Worm (Caenorhabditis elegans) whole organism, L4 larva: ENCODE measurements around the gene T08G5.1.

Experiments
- F10B5.3 ChIP-seq: sonication (generic microtip); optimal IDR thresholded peaks from 2 replicates; lab custom pipeline; 2016; ENCODE audit warnings: mild to moderate bottlenecking, missing genetic modification characterization, missing compliant biosample characterization
- F44E2.7 ChIP-seq: fragments of 200-800 bp; sonication (Bioruptor generic); IDR thresholded peaks from 2 replicates; pipeline ENCODE4 v2.1.2; 2022; ENCODE audit warnings: missing genetic modification characterization, missing compliant biosample characterization
- R02D3.7 ChIP-seq: fragments of 150-350 bp; sonication (generic microtip); optimal IDR thresholded peaks from 3 replicates; lab custom pipeline; 2014; ENCODE audit warnings: missing biosample characterization, missing genetic modification characterization
- T20F7.1 ChIP-seq: fragments of 200-800 bp; sonication (Bioruptor generic); optimal IDR thresholded peaks from 2 replicates; lab custom pipeline; 2018; ENCODE audit warnings: mild to moderate bottlenecking, missing genetic modification characterization, missing compliant biosample characterization
- T26A8.4 ChIP-seq: fragments of 200-800 bp; sonication (Bioruptor generic); IDR thresholded peaks from 2 replicates; pipeline ENCODE4 v1.3.6; 2022; ENCODE audit warnings: missing genetic modification characterization, missing compliant biosample characterization
- Y48G9A.11 ChIP-seq: fragments of 200-800 bp; sonication (Bioruptor generic); IDR thresholded peaks from 2 replicates; pipeline ENCODE4 v1.3.6; 2022; ENCODE audit warnings: missing genetic modification reagents, missing genetic modification characterization, missing compliant biosample characterization
- Y5F2A.4 ChIP-seq: fragments of 200-800 bp; sonication (Bioruptor generic); optimal IDR thresholded peaks from 2 replicates; lab custom pipeline; 2018; ENCODE audit warnings: mild to moderate bottlenecking, missing genetic modification characterization, missing compliant biosample characterization
- aha-1 ChIP-seq: fragments of 150-350 bp; peaks from one replicate; lab custom pipeline; 2014; ENCODE audit warnings: missing biosample characterization, missing genetic modification characterization
- aly-2 ChIP-seq: sonication (generic microtip); optimal IDR thresholded peaks from 2 replicates; lab custom pipeline; 2018; ENCODE audit warnings: missing biosample characterization, missing genetic modification characterization
- ama-1 ChIP-seq: fragments of 150-350 bp; optimal IDR thresholded peaks from 2 replicates; lab custom pipeline; 2014; ENCODE audit warnings: inconsistent platforms, mixed read lengths
- attf-4 ChIP-seq: sonication (generic microtip); optimal IDR thresholded peaks from 3 replicates; lab custom pipeline; 2017; ENCODE audit warnings: missing biosample characterization, missing genetic modification characterization
- ceh-20 ChIP-seq: fragments of 200-800 bp; sonication (Bioruptor generic); IDR thresholded peaks from 2 replicates; pipeline ENCODE4 v1.3.6; 2022; ENCODE audit warnings: missing genetic modification reagents, missing genetic modification characterization, missing compliant biosample characterization
- ceh-32 ChIP-seq: sonication (generic microtip); optimal IDR thresholded peaks from 2 replicates; lab custom pipeline; 2016; ENCODE audit warnings: mild to moderate bottlenecking, missing genetic modification characterization, missing compliant biosample characterization; ENCODE audit not compliant: poor library complexity
- ceh-44 ChIP-seq: fragments of 200-800 bp; sonication (Bioruptor generic); IDR thresholded peaks from 2 replicates; pipeline ENCODE4 v1.3.6; 2022; ENCODE audit warnings: missing genetic modification reagents, missing genetic modification characterization, missing compliant biosample characterization
- daf-16 ChIP-seq, 3 experiments: sonication (generic microtip); optimal IDR thresholded peaks; 2 replicates each; lab custom pipeline; 2016 to 2017; ENCODE audit warnings: missing genetic modification characterization in 3 of 3, missing genetic modification reagents in 3 of 3, mild to moderate bottlenecking in 2 of 3, missing compliant biosample characterization in 2 of 3, missing biosample characterization in 1 of 3, moderate library complexity in 1 of 3
- daf-19 ChIP-seq: fragments of 200-800 bp; sonication (Bioruptor generic); conservative IDR thresholded peaks from 2 replicates; pipeline ENCODE4 v1.3.6; 2022; ENCODE audit warnings: missing genetic modification characterization, missing compliant biosample characterization
- daf-8 ChIP-seq: fragments of 200-800 bp; sonication (Bioruptor generic); IDR thresholded peaks from 2 replicates; pipeline ENCODE4 v1.3.6; 2022; ENCODE audit warnings: missing genetic modification characterization, missing compliant biosample characterization
- dmd-6 ChIP-seq: fragments of 200-800 bp; sonication (Bioruptor generic); IDR thresholded peaks from 2 replicates; pipeline ENCODE4 v1.3.6; 2022; ENCODE audit warnings: missing genetic modification reagents, missing genetic modification characterization, missing compliant biosample characterization
- dmd-8 ChIP-seq: fragments of 200-800 bp; sonication (Bioruptor generic); IDR thresholded peaks from 2 replicates; pipeline ENCODE4 v1.3.6; 2022; ENCODE audit warnings: missing genetic modification characterization, missing compliant biosample characterization
- dmd-9 ChIP-seq: fragments of 200-800 bp; sonication (Bioruptor generic); IDR thresholded peaks from 2 replicates; pipeline ENCODE4 v1.3.6; 2022; ENCODE audit warnings: missing genetic modification reagents, missing genetic modification characterization, missing compliant biosample characterization
- dpl-1 ChIP-seq: fragments of 150-350 bp; optimal IDR thresholded peaks from 2 replicates; lab custom pipeline; 2014; ENCODE audit warnings: missing biosample characterization, missing genetic modification reagents, missing genetic modification characterization
- dve-1 ChIP-seq: sonication (generic microtip); optimal IDR thresholded peaks from 2 replicates; lab custom pipeline; 2017; ENCODE audit warnings: antibody characterized with exemption, mild to moderate bottlenecking, missing genetic modification characterization, missing compliant biosample characterization; ENCODE audit not compliant: insufficient read depth
- egl-27 ChIP-seq: sonication (generic microtip); optimal IDR thresholded peaks from 3 replicates; lab custom pipeline; 2017; ENCODE audit warnings: missing biosample characterization, missing genetic modification reagents, missing genetic modification characterization
- fkh-10 ChIP-seq: fragments of 150-350 bp; optimal IDR thresholded peaks from 2 replicates; lab custom pipeline; 2014; ENCODE audit warnings: missing biosample characterization, missing genetic modification reagents, missing genetic modification characterization
- fos-1 ChIP-seq: fragments of 150-350 bp; optimal IDR thresholded peaks from 2 replicates; lab custom pipeline; 2014; ENCODE audit warnings: missing biosample characterization, missing genetic modification characterization
- hmg-1.1 ChIP-seq: fragments of 200-800 bp; sonication (Bioruptor generic); IDR thresholded peaks from 2 replicates; pipeline ENCODE4 v1.3.6; 2022; ENCODE audit warnings: missing genetic modification reagents, missing genetic modification characterization, missing compliant biosample characterization
- jun-1 ChIP-seq: fragments of 150-350 bp; optimal IDR thresholded peaks from 2 replicates; lab custom pipeline; 2014; ENCODE audit warnings: missing biosample characterization, missing genetic modification reagents, missing genetic modification characterization
- lin-15B ChIP-seq: fragments of 150-350 bp; sonication (generic microtip); optimal IDR thresholded peaks from 3 replicates; lab custom pipeline; 2014; ENCODE audit warnings: missing biosample characterization, missing genetic modification characterization
- lin-29 ChIP-seq: fragments of 200-800 bp; sonication (Bioruptor generic); IDR thresholded peaks from 2 replicates; pipeline ENCODE4 v1.3.6; 2022; ENCODE audit warnings: missing genetic modification reagents, missing genetic modification characterization, missing compliant biosample characterization
- lin-38 ChIP-seq: fragments of 200-800 bp; sonication (Bioruptor generic); IDR thresholded peaks from 2 replicates; pipeline ENCODE4 v1.3.6; 2022; ENCODE audit warnings: missing genetic modification reagents, missing genetic modification characterization, missing compliant biosample characterization
- lsy-2 ChIP-seq, 2 experiments: fragments of 150-350 bp in 1 of 2; sonication (generic microtip) in 1 of 2; optimal IDR thresholded peaks; 2 replicates each; lab custom pipeline; 2014 to 2017; ENCODE audit warnings: missing biosample characterization in 2 of 2, missing genetic modification characterization in 2 of 2
- madf-5 ChIP-seq, 2 experiments: fragments of 200-800 bp; sonication (Bioruptor generic); IDR thresholded peaks; 2 replicates each; pipeline ENCODE4 v1.3.6; 2022; ENCODE audit warnings: missing compliant biosample characterization in 2 of 2, missing genetic modification characterization in 2 of 2
- madf-9 ChIP-seq: fragments of 200-800 bp; sonication (Bioruptor generic); conservative IDR thresholded peaks from 2 replicates; pipeline ENCODE4 v1.3.6; 2022; ENCODE audit warnings: missing genetic modification reagents, missing genetic modification characterization, missing compliant biosample characterization
- mep-1 ChIP-seq: fragments of 150-350 bp; sonication (generic microtip); optimal IDR thresholded peaks from 3 replicates; lab custom pipeline; 2014; ENCODE audit warnings: missing biosample characterization, missing genetic modification characterization
- nhr-10 ChIP-seq: fragments of 150-350 bp; optimal IDR thresholded peaks from 2 replicates; lab custom pipeline; 2014; ENCODE audit warnings: missing biosample characterization, missing genetic modification characterization
- nhr-25 ChIP-seq: sonication (generic microtip); optimal IDR thresholded peaks from 2 replicates; lab custom pipeline; 2017; ENCODE audit warnings: missing genetic modification characterization, mild to moderate bottlenecking, missing compliant biosample characterization, antibody characterized with exemption, moderate library complexity, borderline replicate concordance; ENCODE audit not compliant: insufficient read depth
- nhr-28 ChIP-seq: fragments of 150-350 bp; optimal IDR thresholded peaks from 2 replicates; lab custom pipeline; 2014; ENCODE audit warnings: missing biosample characterization, missing genetic modification characterization
- nhr-76 ChIP-seq: fragments of 150-350 bp; optimal IDR thresholded peaks from 2 replicates; lab custom pipeline; 2014; ENCODE audit warnings: missing biosample characterization, missing genetic modification characterization
- pha-4 ChIP-seq, 2 experiments: fragments of 150-350 bp in 1 of 2; fragments of 200-800 bp in 1 of 2; sonication (Bioruptor generic) in 1 of 2; IDR thresholded peaks in 1 of 2; optimal IDR thresholded peaks in 1 of 2; 2 replicates each; pipeline versions ENCODE4 v1.3.6 to Lab custom; 2014 to 2022; ENCODE audit warnings: missing genetic modification characterization in 2 of 2, missing genetic modification reagents in 2 of 2, missing biosample characterization in 1 of 2, missing compliant biosample characterization in 1 of 2
- rbr-2 ChIP-seq: sonication (generic microtip); optimal IDR thresholded peaks from 2 replicates; lab custom pipeline; 2016; ENCODE audit warnings: missing genotype, missing genetic modification characterization, missing compliant biosample characterization
- saeg-2 ChIP-seq: fragments of 200-800 bp; sonication (Bioruptor generic); IDR thresholded peaks from 2 replicates; pipeline ENCODE4 v1.3.6; 2022; ENCODE audit warnings: missing genetic modification reagents, missing genetic modification characterization, missing compliant biosample characterization
- set-16 ChIP-seq: fragments of 200-800 bp; sonication (Bioruptor generic); IDR thresholded peaks from 2 replicates; pipeline ENCODE4 v1.3.6; 2022; ENCODE audit warnings: missing genetic modification reagents, missing genetic modification characterization, missing compliant biosample characterization
- snpc-4 ChIP-seq: fragments of 150-350 bp; optimal IDR thresholded peaks from 2 replicates; lab custom pipeline; 2014; ENCODE audit warnings: missing biosample characterization, missing genetic modification characterization
- unc-39 ChIP-seq: sonication (generic microtip); optimal IDR thresholded peaks from 2 replicates; lab custom pipeline; 2017; ENCODE audit warnings: missing biosample characterization, missing genetic modification characterization
- unc-62 ChIP-seq, 3 experiments: fragments of 150-350 bp in 1 of 3; sonication (generic microtip); optimal IDR thresholded peaks in 2 of 3; peaks in 1 of 3; 1 replicate in 1 of 3; 2 replicates in 2 of 3; lab custom pipeline; 2014 to 2017; ENCODE audit warnings: missing biosample characterization in 3 of 3, missing genetic modification characterization in 3 of 3, missing genetic modification reagents in 3 of 3, missing genotype in 1 of 3
- vab-7 ChIP-seq: fragments of 200-800 bp; sonication (Bioruptor generic); IDR thresholded peaks from 2 replicates; pipeline ENCODE4 v1.3.6; 2022; ENCODE audit warnings: missing genetic modification reagents, missing genetic modification characterization, missing compliant biosample characterization
- zfp-2 ChIP-seq: sonication (generic microtip); optimal IDR thresholded peaks from 2 replicates; lab custom pipeline; 2016; ENCODE audit warnings: mild to moderate bottlenecking, missing genetic modification characterization, missing compliant biosample characterization
- zip-11 ChIP-seq: fragments of 200-800 bp; sonication (Bioruptor generic); IDR thresholded peaks from 2 replicates; pipeline ENCODE4 v1.3.6; 2022; ENCODE audit warnings: missing genetic modification characterization, missing compliant biosample characterization
- zip-2 ChIP-seq: fragments of 150-350 bp; optimal IDR thresholded peaks from 2 replicates; lab custom pipeline; 2014; ENCODE audit warnings: missing biosample characterization, missing genetic modification characterization
- ztf-11 ChIP-seq: fragments of 150-350 bp; optimal IDR thresholded peaks from 2 replicates; lab custom pipeline; 2014; ENCODE audit warnings: missing biosample characterization, missing genetic modification characterization

T08G5.1 gene

DNA sequence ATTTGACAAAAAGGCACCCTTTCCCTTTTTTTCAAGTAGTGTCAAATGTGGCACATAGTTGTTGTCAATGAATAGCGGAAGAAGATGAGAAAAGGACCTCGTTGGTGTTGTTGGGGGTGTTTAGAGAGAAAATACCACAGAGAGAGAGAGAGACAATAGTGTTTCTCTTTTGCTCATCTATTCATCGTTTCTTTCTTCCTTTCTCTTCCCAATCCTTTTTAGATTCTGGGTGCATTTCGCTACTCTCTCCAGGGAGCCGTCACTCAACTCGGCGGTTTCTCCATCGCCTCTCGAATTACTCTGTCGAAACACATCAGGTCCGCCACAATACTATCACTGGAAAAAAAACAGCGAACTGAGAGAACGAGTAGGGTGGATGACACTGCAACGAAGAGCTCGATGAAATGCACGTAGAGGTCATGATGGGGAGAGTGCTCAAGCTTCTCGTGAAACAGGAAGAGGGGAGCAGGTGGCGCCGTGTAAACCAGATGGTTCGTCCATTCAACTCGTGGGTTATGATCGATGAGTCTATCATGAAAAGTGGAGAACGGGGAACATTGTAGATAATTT lies 14.9 kb upstream of the T08G5.1 start (continued):
- no peak for TF ChIP-seq set-16
- no peak for TF ChIP-seq saeg-2 (GFP tag; lab: Robert Waterston, UW)
- no peak for TF ChIP-seq R02D3.7 (tag; lab: Kevin White, UChicago)
- no peak for TF ChIP-seq madf-9 (GFP tag; lab: Robert Waterston, UW)
- TF ChIP-seq lin-15B (tag; lab: Kevin White, UChicago): no peak
- no peak for TF ChIP-seq nhr-10
- no peak for TF ChIP-seq T20F7.1
- TF ChIP-seq hmg-1.1 (GFP tag; lab: Robert Waterston, UW): no peak
- no peak for TF ChIP-seq daf-8 (GFP tag; lab: Robert Waterston, UW)
- TF ChIP-seq unc-62 (GFP tag; optimal IDR thresholded peaks at IDR 0.05 in 1 of 2; lab: Kevin White, UChicago): peak in 1 of 2 experiments; percentile 72
- TF ChIP-seq unc-62 (tag; optimal IDR thresholded peaks at IDR 0.05; lab: Kevin White, UChicago): no peak
- TF ChIP-seq F44E2.7 (GFP tag; lab: Robert Waterston, UW): no peak
- TF ChIP-seq rbr-2 (tag; lab: Kevin White, UChicago): peak; percentile 18
- TF ChIP-seq dmd-6 (GFP tag; lab: Robert Waterston, UW): no peak
- no peak for TF ChIP-seq zfp-2
- TF ChIP-seq T26A8.4 (GFP tag; lab: Robert Waterston, UW): no peak
- no peak for TF ChIP-seq zip-2 (tag; lab: Kevin White, UChicago)
- TF ChIP-seq aly-2 (tag; lab: Kevin White, UChicago): no peak
- TF ChIP-seq ama-1 (lab: Kevin White, UChicago): no peak
- no peak for TF ChIP-seq pha-4 (GFP tag; IDR thresholded peaks at IDR 0.05; lab: Robert Waterston, UW)
- no peak for TF ChIP-seq pha-4 (tag; optimal IDR thresholded peaks at IDR 0.05; lab: Kevin White, UChicago)
- TF ChIP-seq daf-16 (GFP tag; optimal IDR thresholded peaks at IDR 0.05; lab: Kevin White, UChicago): peak in 1 of 2 experiments; percentile 41
- TF ChIP-seq daf-16 (tag; optimal IDR thresholded peaks at IDR 0.05; lab: Kevin White, UChicago): no peak
- TF ChIP-seq snpc-4 (tag; lab: Kevin White, UChicago): no peak
- no peak for TF ChIP-seq nhr-28 (tag; lab: Kevin White, UChicago)
- TF ChIP-seq dve-1 (tag; lab: Kevin White, UChicago): no peak
- no peak for TF ChIP-seq unc-39 (tag; lab: Kevin White, UChicago)
- no peak for TF ChIP-seq attf-4 (tag; lab: Kevin White, UChicago)
- TF ChIP-seq daf-19: no peak
- no peak for TF ChIP-seq dmd-9
- TF ChIP-seq lin-29 (GFP tag; lab: Robert Waterston, UW): no peak
- no peak for TF ChIP-seq madf-5 (GFP tag; IDR thresholded peaks at IDR 0.05; lab: Robert Waterston, UW)
- TF ChIP-seq nhr-76: no peak
- peak; percentile 51 for TF ChIP-seq mep-1 (tag; lab: Kevin White, UChicago)
- no peak for TF ChIP-seq F10B5.3 (tag; lab: Kevin White, UChicago)
- TF ChIP-seq ceh-44 (GFP tag; lab: Robert Waterston, UW): no peak
- no peak for TF ChIP-seq nhr-25 (tag; lab: Kevin White, UChicago)
- no peak for TF ChIP-seq zip-11 (GFP tag; lab: Robert Waterston, UW)
- TF ChIP-seq ceh-32 (tag; lab: Kevin White, UChicago): no peak
- TF ChIP-seq fos-1 (tag; lab: Kevin White, UChicago): no peak
- TF ChIP-seq lin-38 (GFP tag; lab: Robert Waterston, UW): no peak
- no peak for TF ChIP-seq vab-7 (GFP tag; lab: Robert Waterston, UW)
- no peak for TF ChIP-seq egl-27 (tag; lab: Kevin White, UChicago)
- no peak for TF ChIP-seq fkh-10
- peak; percentile 49 for TF ChIP-seq aha-1
- peak in 1 of 2 experiments; percentile 2 for TF ChIP-seq lsy-2 (tag; optimal IDR thresholded peaks at IDR 0.05; lab: Kevin White, UChicago)
- no peak for TF ChIP-seq Y5F2A.4 (GFP tag; lab: Kevin White, UChicago)
- TF ChIP-seq jun-1 (tag; lab: Kevin White, UChicago): no peak
- TF ChIP-seq ztf-11 (tag; lab: Kevin White, UChicago): no peak
- TF ChIP-seq dmd-8 (GFP tag; lab: Robert Waterston, UW): no peak
- TF ChIP-seq dpl-1 (GFP tag; lab: Kevin White, UChicago): no peak
- no peak for TF ChIP-seq Y48G9A.11 (GFP tag; lab: Robert Waterston, UW)
- peak; percentile 35; the same call in 1 of the 2 replicates for TF ChIP-seq ceh-20 (GFP tag; lab: Robert Waterston, UW)
